Worm (Caenorhabditis elegans): Measurements from ENCODE around the gene fbxa-154.

ce11 chrV:15566511-15567178 lies 38.3 kb downstream of the fbxa-154 start:
- TF ChIP-seq ref-1 (GFP tag; conservative IDR thresholded peaks at IDR 0.05) (no peak), med-1 (GFP tag; optimal IDR thresholded peaks at IDR 0.05; ENCODE audit: insufficient read depth) (no peak), cog-1 (tag; optimal IDR thresholded peaks at IDR 0.05) (no peak), flt-1 (GFP tag; IDR thresholded peaks at IDR 0.05) (no peak), ztf-23 (GFP tag; IDR thresholded peaks at IDR 0.05) (no peak), T22C8.4 (GFP tag; IDR thresholded peaks at IDR 0.05) (no peak), ztf-29 (GFP tag; IDR thresholded peaks at IDR 0.05) (no peak), klf-2 (GFP tag; conservative IDR thresholded peaks at IDR 0.05) (no peak), tab-1 (GFP tag; IDR thresholded peaks at IDR 0.05) (no peak)
